Worm (Caenorhabditis elegans) whole organism, L4/young adult: ENCODE data around the gene lbp-1.

Experiments
- W03F9.2 ChIP-seq: fragments of 150-350 bp; optimal IDR thresholded peaks from 2 replicates; lab custom pipeline; 2014; ENCODE audit warnings: missing biosample characterization, missing genetic modification characterization
- dao-5 ChIP-seq: sonication (generic microtip); optimal IDR thresholded peaks from 2 replicates; lab custom pipeline; 2016; ENCODE audit warnings: missing genotype, missing genetic modification characterization, moderate library complexity, missing compliant biosample characterization
- him-1 ChIP-seq: sonication (generic microtip); optimal IDR thresholded peaks from 2 replicates; lab custom pipeline; 2016; ENCODE audit warnings: missing genotype, missing genetic modification reagents, missing genetic modification characterization, missing compliant biosample characterization

The lbp-1 gene

ce11 chrX:3250481-3251091 lies 8.4 kb upstream of the lbp-1 start, which contains the start of gene pqn-37:
TSS of gene pqn-37 (minus strand) at chrX:3250531.
- no peak for TF ChIP-seq W03F9.2 (tag; lab: Kevin White, UChicago)
- no peak for TF ChIP-seq dao-5 (tag; lab: Kevin White, UChicago)
- TF ChIP-seq him-1 (tag; lab: Kevin White, UChicago), result no peak

- TF ChIP-seq dao-5 (tag; lab: Kevin White, UChicago) (no peak), him-1 (tag; lab: Kevin White, UChicago) (no peak), W03F9.2 (tag; lab: Kevin White, UChicago) (no peak)
Observed at ce11 chrX:3252500-3252899, 6.4 kb upstream of the lbp-1 start, which contains the start of gene tba-9. TSS of gene tba-9 (plus strand) at chrX:3252800.

ce11 chrX:3256784-3257493 lies 2.0 kb upstream of the lbp-1 start, which contains the start of gene lbp-3:
TSS of gene lbp-3 (plus strand) at chrX:3257372.
- TF ChIP-seq dao-5 (tag; lab: Kevin White, UChicago) (no peak), him-1 (tag; lab: Kevin White, UChicago) (no peak), W03F9.2 (tag; lab: Kevin White, UChicago) (no peak)

ce11 chrX:3260509-3260908 lies 1.6 kb downstream of the lbp-1 start, which contains the start of gene lbp-2:
TSS of gene lbp-2 (plus strand) at chrX:3260610.
- TF ChIP-seq W03F9.2 (tag; lab: Kevin White, UChicago) (no peak), him-1 (tag; lab: Kevin White, UChicago) (no peak), dao-5 (tag; lab: Kevin White, UChicago) (no peak)

- TF ChIP-seq him-1 (tag; lab: Kevin White, UChicago), result no peak
- no peak for TF ChIP-seq W03F9.2 (tag; lab: Kevin White, UChicago)
- no peak for TF ChIP-seq dao-5 (tag; lab: Kevin White, UChicago)
Observed at ce11 chrX:3262600-3262999, 3.7 kb downstream of the lbp-1 start, which contains the start of gene fbxb-71. TSS of gene fbxb-71 (plus strand) at chrX:3262900.

- TF ChIP-seq him-1 (tag; lab: Kevin White, UChicago), result no peak
- TF ChIP-seq dao-5 (tag; lab: Kevin White, UChicago), result no peak
- TF ChIP-seq W03F9.2 (tag; lab: Kevin White, UChicago), result no peak
Observed at ce11 chrX:3270806-3271205, 11.9 kb downstream of the lbp-1 start, which contains the start of gene sul-1. TSS of gene sul-1 (minus strand) at chrX:3270906.

- TF ChIP-seq him-1 (tag; lab: Kevin White, UChicago) (no peak), dao-5 (tag; lab: Kevin White, UChicago) (no peak), W03F9.2 (tag; lab: Kevin White, UChicago) (no peak)
Observed at ce11 chrX:3271673-3272072, 12.7 kb downstream of the lbp-1 start, which contains the start of gene K09C4.9. TSS of gene K09C4.9 (minus strand) at chrX:3271773.

ce11 chrX:3272580-3272979 lies 13.6 kb downstream of the lbp-1 start, which contains the start of gene K09C4.7:
TSS of gene K09C4.7 (plus strand) at chrX:3272880.
- TF ChIP-seq dao-5 (tag; lab: Kevin White, UChicago) (no peak), W03F9.2 (tag; lab: Kevin White, UChicago) (no peak), him-1 (tag; lab: Kevin White, UChicago) (no peak)

- TF ChIP-seq him-1 (tag; lab: Kevin White, UChicago) (no peak), W03F9.2 (tag; lab: Kevin White, UChicago) (no peak), dao-5 (tag; lab: Kevin White, UChicago) (no peak)
Observed at ce11 chrX:3280130-3280529, 21.2 kb downstream of the lbp-1 start, which contains the start of gene K09C4.10. TSS of gene K09C4.10 (minus strand) at chrX:3280230.

- no peak for TF ChIP-seq him-1 (tag; lab: Kevin White, UChicago)
Observed at ce11 chrX:3282306-3282705, 23.4 kb downstream of the lbp-1 start, which contains the start of gene K09C4.5. TSS of gene K09C4.5 (plus strand) at chrX:3282631.

- no peak for TF ChIP-seq dao-5 (tag; lab: Kevin White, UChicago)
- no peak for TF ChIP-seq W03F9.2 (tag; lab: Kevin White, UChicago)
- TF ChIP-seq him-1 (tag; lab: Kevin White, UChicago), result no peak
Observed at ce11 chrX:3283189-3283588, 24.2 kb downstream of the lbp-1 start.

- TF ChIP-seq W03F9.2 (tag; lab: Kevin White, UChicago) (no peak), dao-5 (tag; lab: Kevin White, UChicago) (no peak), him-1 (tag; lab: Kevin White, UChicago) (no peak)
Observed at ce11 chrX:3284967-3285366, 26.0 kb downstream of the lbp-1 start.

ce11 chrX:3285448-3285847 lies 26.5 kb downstream of the lbp-1 start:
- TF ChIP-seq him-1 (tag; lab: Kevin White, UChicago) (no peak), W03F9.2 (tag; lab: Kevin White, UChicago) (no peak)
